Fruit fly (Drosophila melanogaster) whole organism, prepupa: Measurements from ENCODE around the gene Obp28a.
A peak's percentile ranks its signal among the peaks of the same experiment; 100 is the strongest.

Experiments used
- Blimp-1 ChIP-seq: fragments of 200-800 bp; sonication (Bioruptor generic); optimal IDR thresholded peaks from 3 replicates; lab custom pipeline; 2017; ENCODE audit warnings: missing biosample characterization, missing genetic modification characterization, mild to moderate bottlenecking, moderate library complexity, missing genetic modification reagents
- CG11294 ChIP-seq: fragments of 200-800 bp; sonication (Bioruptor generic); IDR thresholded peaks from 2 replicates; pipeline ENCODE4 v1.3.6; 2022; ENCODE audit warnings: missing biosample characterization, missing genetic modification characterization
- CG11762 ChIP-seq: fragments of 200-800 bp; sonication (Bioruptor generic); optimal IDR thresholded peaks from 3 replicates; lab custom pipeline; 2016; ENCODE audit warnings: missing biosample characterization, missing genetic modification characterization; ENCODE audit not compliant: insufficient read depth
- CG15336 ChIP-seq: fragments of 200-800 bp; sonication (Bioruptor generic); IDR thresholded peaks from 2 replicates; pipeline ENCODE4 v1.3.6; 2022; ENCODE audit warnings: missing biosample characterization, missing genetic modification characterization
- CG1621 ChIP-seq: fragments of 200-800 bp; sonication (Bioruptor generic); optimal IDR thresholded peaks from 3 replicates; lab custom pipeline; 2018; ENCODE audit warnings: missing biosample characterization, mild to moderate bottlenecking, missing genetic modification characterization
- CG31627 ChIP-seq: fragments of 200-800 bp; sonication (Bioruptor generic); optimal IDR thresholded peaks from 3 replicates; lab custom pipeline; 2016; ENCODE audit warnings: missing biosample characterization, missing genetic modification characterization
- CG32006 ChIP-seq: fragments of 200-800 bp; sonication (Bioruptor generic); optimal IDR thresholded peaks from 3 replicates; lab custom pipeline; 2017; ENCODE audit warnings: missing biosample characterization, mild to moderate bottlenecking, missing genetic modification characterization
- CG34406 ChIP-seq: fragments of 200-800 bp; sonication (Bioruptor generic); optimal IDR thresholded peaks from 3 replicates; lab custom pipeline; 2016; ENCODE audit warnings: missing biosample characterization, missing genetic modification characterization
- CG6276 ChIP-seq: fragments of 200-800 bp; sonication (Bioruptor generic); optimal IDR thresholded peaks from 2 replicates; lab custom pipeline; 2017; ENCODE audit warnings: missing biosample characterization, mild to moderate bottlenecking, missing genetic modification characterization
- CG6808 ChIP-seq: fragments of 200-800 bp; sonication (Bioruptor generic); optimal IDR thresholded peaks from 3 replicates; lab custom pipeline; 2017; ENCODE audit warnings: missing biosample characterization, missing genetic modification characterization, mild to moderate bottlenecking, moderate library complexity, missing genetic modification reagents
- CG7368 ChIP-seq: fragments of 200-800 bp; sonication (Bioruptor generic); optimal IDR thresholded peaks from 3 replicates; lab custom pipeline; 2016; ENCODE audit warnings: missing biosample characterization, missing genetic modification characterization
- CG8119 ChIP-seq: fragments of 200-800 bp; sonication (Bioruptor generic); IDR thresholded peaks from 3 replicates; pipeline ENCODE4 v1.3.6; 2022; ENCODE audit warnings: missing biosample characterization, missing genetic modification characterization
- CG9139 ChIP-seq: fragments of 200-800 bp; sonication (Bioruptor generic); optimal IDR thresholded peaks from 3 replicates; lab custom pipeline; 2017; ENCODE audit warnings: missing biosample characterization, mild to moderate bottlenecking, missing genetic modification characterization
- Eip75B ChIP-seq: fragments of 200-800 bp; sonication (Bioruptor generic); optimal IDR thresholded peaks from 3 replicates; lab custom pipeline; 2016; ENCODE audit warnings: missing biosample characterization, missing genetic modification characterization
- Eip78C ChIP-seq: fragments of 200-800 bp; sonication (Bioruptor generic); peaks from one replicate; lab custom pipeline; 2016; ENCODE audit warnings: missing biosample characterization, missing genetic modification characterization
- Ets21C ChIP-seq: fragments of 200-800 bp; sonication (Bioruptor generic); optimal IDR thresholded peaks from 3 replicates; lab custom pipeline; 2016; ENCODE audit warnings: missing biosample characterization, missing genetic modification characterization
- Hr39 ChIP-seq: fragments of 200-800 bp; sonication (Bioruptor generic); optimal IDR thresholded peaks from 2 replicates; lab custom pipeline; 2016; ENCODE audit warnings: missing biosample characterization, missing genetic modification characterization
- Lpt ChIP-seq: fragments of 200-800 bp; sonication (Bioruptor generic); optimal IDR thresholded peaks from 3 replicates; lab custom pipeline; 2016; ENCODE audit warnings: missing biosample characterization, missing genetic modification characterization
- Met ChIP-seq: fragments of 200-800 bp; sonication (Bioruptor generic); optimal IDR thresholded peaks from 3 replicates; lab custom pipeline; 2016; ENCODE audit warnings: missing biosample characterization, missing genetic modification characterization
- Smox ChIP-seq: fragments of 200-800 bp; sonication (Bioruptor generic); optimal IDR thresholded peaks from 3 replicates; lab custom pipeline; 2016; ENCODE audit warnings: missing biosample characterization, missing genetic modification characterization
- Sox102F ChIP-seq: fragments of 200-800 bp; sonication (Bioruptor generic); optimal IDR thresholded peaks from 2 replicates; lab custom pipeline; 2016; ENCODE audit warnings: missing biosample characterization, mild to moderate bottlenecking, missing genetic modification characterization
- Sox14 ChIP-seq: fragments of 200-800 bp; sonication (Bioruptor generic); optimal IDR thresholded peaks from 3 replicates; lab custom pipeline; 2016; ENCODE audit warnings: missing biosample characterization, missing genetic modification characterization
- Sox15 ChIP-seq: fragments of 200-800 bp; sonication (Bioruptor generic); optimal IDR thresholded peaks from 3 replicates; lab custom pipeline; 2016; ENCODE audit warnings: missing biosample characterization, missing genetic modification characterization
- achi ChIP-seq: fragments of 200-800 bp; sonication (Bioruptor generic); optimal IDR thresholded peaks from 3 replicates; lab custom pipeline; 2016; ENCODE audit warnings: missing biosample characterization, missing genetic modification characterization
- acj6 ChIP-seq: fragments of 200-800 bp; sonication (Bioruptor generic); optimal IDR thresholded peaks from 3 replicates; lab custom pipeline; 2016; ENCODE audit warnings: missing biosample characterization, missing genetic modification characterization
- cyc ChIP-seq: fragments of 200-800 bp; sonication (Bioruptor generic); optimal IDR thresholded peaks from 3 replicates; lab custom pipeline; 2016; ENCODE audit warnings: missing biosample characterization, missing genetic modification characterization
- dsx ChIP-seq: fragments of 200-800 bp; optimal IDR thresholded peaks from 3 replicates; lab custom pipeline; 2019; ENCODE audit warnings: missing biosample characterization, mild to moderate bottlenecking, missing genetic modification characterization, moderate library complexity; ENCODE audit not compliant: poor library complexity, severe bottlenecking
- fkh ChIP-seq: fragments of 200-800 bp; sonication (Bioruptor generic); optimal IDR thresholded peaks from 3 replicates; lab custom pipeline; 2017; ENCODE audit warnings: missing biosample characterization, mild to moderate bottlenecking, missing genetic modification characterization, moderate library complexity
- lz ChIP-seq: fragments of 200-800 bp; sonication (Bioruptor generic); optimal IDR thresholded peaks from 3 replicates; lab custom pipeline; 2016; ENCODE audit warnings: missing biosample characterization, missing genetic modification characterization
- net ChIP-seq: fragments of 200-800 bp; sonication (Bioruptor generic); optimal IDR thresholded peaks from 3 replicates; lab custom pipeline; 2016; ENCODE audit warnings: missing biosample characterization, missing genetic modification characterization
- pdm3 ChIP-seq: fragments of 200-800 bp; sonication (Bioruptor generic); optimal IDR thresholded peaks from 3 replicates; lab custom pipeline; 2016; ENCODE audit warnings: missing biosample characterization, missing genetic modification characterization
- salr ChIP-seq, 2 experiments: fragments of 200-800 bp; sonication (Bioruptor generic); optimal IDR thresholded peaks; 3 replicates each; lab custom pipeline; 2016 to 2018; ENCODE audit warnings: missing biosample characterization in 2 of 2, missing genetic modification characterization in 2 of 2, mild to moderate bottlenecking in 1 of 2
- svp ChIP-seq: fragments of 200-800 bp; sonication (Bioruptor generic); peaks from one replicate; lab custom pipeline; 2016; ENCODE audit warnings: missing biosample characterization, missing genetic modification characterization

The Obp28a gene

dm6 chr2L:7530437-7531091 is 33.4 kb upstream of the Obp28a start (continued):
- TF ChIP-seq salr (GFP tag; optimal IDR thresholded peaks at IDR 0.05; lab: Kevin White, UChicago) = peak; percentile 92 to 98
- TF ChIP-seq Ets21C (GFP tag; lab: Kevin White, UChicago) = peak; percentile 84
- TF ChIP-seq Blimp-1 (GFP tag; lab: Kevin White, UChicago) = peak; percentile 92
- peak; percentile 90 for TF ChIP-seq Sox14 (GFP tag; lab: Kevin White, UChicago)
- peak; percentile 94 for TF ChIP-seq Sox102F
- TF ChIP-seq CG8119 (GFP tag; lab: Robert Waterston, UW) = peak; percentile 98
- TF ChIP-seq CG34406 (GFP tag; lab: Kevin White, UChicago) = peak; percentile 98
- peak; percentile 95 for TF ChIP-seq Lpt (GFP tag; lab: Kevin White, UChicago)
- TF ChIP-seq CG9139 = peak; percentile 97
- peak; percentile 97 for TF ChIP-seq acj6 (GFP tag; lab: Kevin White, UChicago)
- TF ChIP-seq Met (GFP tag; lab: Kevin White, UChicago) = peak; percentile 92
- peak; percentile 98 for TF ChIP-seq CG6276
- peak; percentile 95 for TF ChIP-seq CG1621 (tag; lab: Kevin White, UChicago)
- TF ChIP-seq cyc (GFP tag; lab: Kevin White, UChicago) = peak; percentile 90
- peak; percentile 97 for TF ChIP-seq CG15336 (GFP tag; lab: Robert Waterston, UW)
- peak; percentile 96 for TF ChIP-seq CG7368
- TF ChIP-seq, all 60 proteins: peak for 59

- no peak for TF ChIP-seq Sox15
- peak; percentile 7 for TF ChIP-seq Eip78C
- no peak for TF ChIP-seq Smox (GFP tag; lab: Kevin White, UChicago)
- TF ChIP-seq dsx (GFP tag; lab: Kevin White, UChicago) = no peak
- TF ChIP-seq Hr39 = no peak
- TF ChIP-seq acj6 (GFP tag; lab: Kevin White, UChicago) = no peak
These were observed 32.8 kb upstream of the Obp28a start for dm6 chr2L:7529931-7530330.

dm6 chr2L:7529182-7529581 is 32.0 kb upstream of the Obp28a start:
- TF ChIP-seq CG32006 (GFP tag; lab: Kevin White, UChicago) (no peak), net (GFP tag; lab: Kevin White, UChicago) (no peak), Smox (GFP tag; lab: Kevin White, UChicago) (no peak), Sox102F (no peak), fkh (GFP tag; lab: Kevin White, UChicago) (no peak), CG9139 (no peak), Met (GFP tag; lab: Kevin White, UChicago) (no peak), CG11762 (GFP tag; lab: Kevin White, UChicago) (no peak), CG11294 (GFP tag; lab: Robert Waterston, UW) (no peak), lz (GFP tag; lab: Kevin White, UChicago) (no peak), CG6276 (no peak), achi (no peak), pdm3 (GFP tag; lab: Kevin White, UChicago) (no peak), cyc (GFP tag; lab: Kevin White, UChicago) (no peak), CG6808 (GFP tag; lab: Kevin White, UChicago) (no peak), Lpt (GFP tag; lab: Kevin White, UChicago) (no peak)

dm6 chr2L:7528122-7528746 is 31.1 kb upstream of the Obp28a start:
- TF ChIP-seq fkh (GFP tag; lab: Kevin White, UChicago) (peak; percentile 69), CG31627 (GFP tag; lab: Kevin White, UChicago) (no peak), Eip75B (GFP tag; lab: Kevin White, UChicago) (no peak), svp (GFP tag; lab: Kevin White, UChicago) (peak; percentile 16), acj6 (GFP tag; lab: Kevin White, UChicago) (no peak), Eip78C (peak; percentile 61)
